Fruit fly (Drosophila melanogaster): ENCODE data around the gene CG17930.

CG17930 gene

dm6 chr3R:16331809-16332343, 4.2 kb downstream of the CG17930 start:
- peak; percentile 35 for TF ChIP-seq Sp1 (GFP tag; optimal IDR thresholded peaks at IDR 0.05)
- TF ChIP-seq pan (optimal IDR thresholded peaks at IDR 0.05), result no peak
- TF ChIP-seq Abd-B (GFP tag; optimal IDR thresholded peaks at IDR 0.05), result no peak
- TF ChIP-seq h (GFP tag; optimal IDR thresholded peaks at IDR 0.05), result peak; percentile 33
- no peak for TF ChIP-seq psq (GFP tag; optimal IDR thresholded peaks at IDR 0.05)
- TF ChIP-seq rgr (GFP tag; optimal IDR thresholded peaks at IDR 0.05), result peak; percentile 15
- peak; percentile 9 for TF ChIP-seq ey (GFP tag; optimal IDR thresholded peaks at IDR 0.05)
- TF ChIP-seq HLH106 (tag; optimal IDR thresholded peaks at IDR 0.05), result peak; percentile 30
- TF ChIP-seq OdsH (GFP tag; optimal IDR thresholded peaks at IDR 0.05), result peak; percentile 22
- no peak for TF ChIP-seq dsf (GFP tag; optimal IDR thresholded peaks at IDR 0.05; ENCODE audit: borderline replicate concordance)
- TF ChIP-seq Dfd (GFP tag; optimal IDR thresholded peaks at IDR 0.05), result no peak
- peak; percentile 14 for TF ChIP-seq sv (GFP tag; optimal IDR thresholded peaks at IDR 0.05)
- no peak for TF ChIP-seq CrebA (GFP tag; optimal IDR thresholded peaks at IDR 0.05; ENCODE audit: borderline replicate concordance)
- TF ChIP-seq fru (GFP tag; optimal IDR thresholded peaks at IDR 0.05), result peak; percentile 10
- peak in 1 of 2 experiments; percentile 46 for TF ChIP-seq foxo (GFP tag; optimal IDR thresholded peaks at IDR 0.05)
- TF ChIP-seq Rel (GFP tag; optimal IDR thresholded peaks at IDR 0.05), result no peak
- TF ChIP-seq Rel (tag; optimal IDR thresholded peaks at IDR 0.05), result peak; percentile 36

- TF ChIP-seq Vsx2 (GFP tag; optimal IDR thresholded peaks at IDR 0.05; ENCODE audit: partially characterized antibody), result peak; percentile 20
- no peak for TF ChIP-seq jim (GFP tag; optimal IDR thresholded peaks at IDR 0.05)
- TF ChIP-seq Hr83 (GFP tag; optimal IDR thresholded peaks at IDR 0.05; ENCODE audit: poor library complexity, severe bottlenecking), result no peak
- TF ChIP-seq Sp1 (GFP tag; optimal IDR thresholded peaks at IDR 0.05), result no peak
- TF ChIP-seq sv (GFP tag; optimal IDR thresholded peaks at IDR 0.05), result no peak
- no peak for TF ChIP-seq rgr (GFP tag; optimal IDR thresholded peaks at IDR 0.05)
These were observed 6.7 kb downstream of the CG17930 start for dm6 chr3R:16334329-16334728.

- TF ChIP-seq Dif (GFP tag; optimal IDR thresholded peaks at IDR 0.05; ENCODE audit: partially characterized antibody) (no peak), HLH106 (tag; optimal IDR thresholded peaks at IDR 0.05) (no peak), brk (GFP tag; optimal IDR thresholded peaks at IDR 0.05) (no peak), psq (GFP tag; optimal IDR thresholded peaks at IDR 0.05) (no peak), foxo (GFP tag; optimal IDR thresholded peaks at IDR 0.05) (no peak), dsf (GFP tag; optimal IDR thresholded peaks at IDR 0.05; ENCODE audit: borderline replicate concordance) (no peak), woc (GFP tag; optimal IDR thresholded peaks at IDR 0.05) (no peak), tai (GFP tag; optimal IDR thresholded peaks at IDR 0.05) (no peak), Mio (GFP tag; optimal IDR thresholded peaks at IDR 0.05) (no peak)
These were observed 7.1 kb downstream of the CG17930 start for dm6 chr3R:16334797-16335196.

dm6 chr3R:16335438-16336073, 7.9 kb downstream of the CG17930 start:
- no peak for TF ChIP-seq Dfd (GFP tag; optimal IDR thresholded peaks at IDR 0.05)
- no peak for TF ChIP-seq brk (GFP tag; optimal IDR thresholded peaks at IDR 0.05)
- TF ChIP-seq N (GFP tag; optimal IDR thresholded peaks at IDR 0.05), result no peak
- no peak for TF ChIP-seq h (GFP tag; optimal IDR thresholded peaks at IDR 0.05)

- peak; percentile 48 for TF ChIP-seq sage (GFP tag; optimal IDR thresholded peaks at IDR 0.05)
- TF ChIP-seq tai (GFP tag; optimal IDR thresholded peaks at IDR 0.05), result no peak
- TF ChIP-seq Hr83 (GFP tag; optimal IDR thresholded peaks at IDR 0.05; ENCODE audit: poor library complexity, severe bottlenecking), result no peak
- TF ChIP-seq ey (GFP tag; optimal IDR thresholded peaks at IDR 0.05), result peak; percentile 39
- no peak for TF ChIP-seq psq (GFP tag; optimal IDR thresholded peaks at IDR 0.05)
- no peak for TF ChIP-seq CG9705 (GFP tag; optimal IDR thresholded peaks at IDR 0.05)
- TF ChIP-seq dl (GFP tag; optimal IDR thresholded peaks at IDR 0.05; ENCODE audit: insufficient read depth in 1 of 2, partially characterized antibody in 2 of 2), result no peak
- TF ChIP-seq fru (GFP tag; optimal IDR thresholded peaks at IDR 0.05), result peak; percentile 47
- TF ChIP-seq br (GFP tag; optimal IDR thresholded peaks at IDR 0.05), result peak; percentile 30
- TF ChIP-seq Rel (GFP tag; optimal IDR thresholded peaks at IDR 0.05), result no peak
- no peak for TF ChIP-seq Rel (tag; optimal IDR thresholded peaks at IDR 0.05)
- TF ChIP-seq HLH106 (tag; optimal IDR thresholded peaks at IDR 0.05), result peak; percentile 16
- TF ChIP-seq usp (GFP tag; optimal IDR thresholded peaks at IDR 0.05), result no peak
- no peak for TF ChIP-seq dsf (GFP tag; optimal IDR thresholded peaks at IDR 0.05; ENCODE audit: borderline replicate concordance)
- TF ChIP-seq brk (GFP tag; optimal IDR thresholded peaks at IDR 0.05), result no peak
- no peak for TF ChIP-seq dmrt93B (GFP tag; optimal IDR thresholded peaks at IDR 0.05)
- TF ChIP-seq Mio (GFP tag; optimal IDR thresholded peaks at IDR 0.05), result no peak
- no peak for TF ChIP-seq Abd-B (GFP tag; optimal IDR thresholded peaks at IDR 0.05)
- TF ChIP-seq Vsx2 (GFP tag; optimal IDR thresholded peaks at IDR 0.05; ENCODE audit: partially characterized antibody), result no peak
- no peak for TF ChIP-seq GATAd (GFP tag; optimal IDR thresholded peaks at IDR 0.05)
- TF ChIP-seq Sp1 (GFP tag; optimal IDR thresholded peaks at IDR 0.05), result peak; percentile 9
- TF ChIP-seq Dfd (GFP tag; optimal IDR thresholded peaks at IDR 0.05), result no peak
- no peak for TF ChIP-seq CG32264 (GFP tag; optimal IDR thresholded peaks at IDR 0.05)
- TF ChIP-seq pan (optimal IDR thresholded peaks at IDR 0.05), result no peak
- TF ChIP-seq woc (GFP tag; optimal IDR thresholded peaks at IDR 0.05), result peak; percentile 46
- no peak for TF ChIP-seq Myc (optimal IDR thresholded peaks at IDR 0.05)
- no peak for TF ChIP-seq sv (GFP tag; optimal IDR thresholded peaks at IDR 0.05)
- peak in 1 of 2 experiments; percentile 40 for TF ChIP-seq foxo (GFP tag; optimal IDR thresholded peaks at IDR 0.05)
- TF ChIP-seq h (GFP tag; optimal IDR thresholded peaks at IDR 0.05), result peak; percentile 25
These were observed 8.8 kb downstream of the CG17930 start for dm6 chr3R:16336327-16337052.
